Fruit fly (Drosophila melanogaster) whole organism, adult: ENCODE measurements around the gene rho-4.

Source experiments
- CG11617 ChIP-seq: fragments of 200-800 bp; sonication (Bioruptor generic); optimal IDR thresholded peaks from 2 replicates; lab custom pipeline; 2017; ENCODE audit warnings: mild to moderate bottlenecking, missing biosample characterization, missing genetic modification reagents, missing genetic modification characterization
- CG12768 ChIP-seq: fragments of 200-800 bp; sonication (Bioruptor generic); optimal IDR thresholded peaks from 2 replicates; lab custom pipeline; 2017; ENCODE audit warnings: missing biosample characterization, missing genetic modification characterization, mild to moderate bottlenecking, moderate library complexity, missing genetic modification reagents
- CG14711 ChIP-seq: fragments of 200-800 bp; sonication (Bioruptor generic); optimal IDR thresholded peaks from 2 replicates; lab custom pipeline; 2018; ENCODE audit warnings: missing biosample characterization, mild to moderate bottlenecking, missing genetic modification characterization, moderate library complexity
- CG1620 ChIP-seq: fragments of 200-800 bp; sonication (Bioruptor generic); optimal IDR thresholded peaks from 2 replicates; lab custom pipeline; 2016; ENCODE audit warnings: missing biosample characterization, missing genetic modification characterization
- CG33017 ChIP-seq: fragments of 200-800 bp; sonication (Bioruptor generic); optimal IDR thresholded peaks from 2 replicates; lab custom pipeline; 2018; ENCODE audit warnings: missing biosample characterization, mild to moderate bottlenecking, missing genetic modification characterization, moderate library complexity
- CG5204 ChIP-seq: fragments of 200-800 bp; sonication (Bioruptor generic); optimal IDR thresholded peaks from 2 replicates; lab custom pipeline; 2016; ENCODE audit warnings: missing biosample characterization, missing genetic modification characterization
- CG7045 ChIP-seq: fragments of 200-800 bp; sonication (Bioruptor generic); optimal IDR thresholded peaks from 2 replicates; lab custom pipeline; 2017; ENCODE audit warnings: missing biosample characterization, mild to moderate bottlenecking, missing genetic modification characterization
- CG7101 ChIP-seq: fragments of 200-800 bp; sonication (Bioruptor generic); optimal IDR thresholded peaks from 2 replicates; lab custom pipeline; 2018; ENCODE audit warnings: missing biosample characterization, mild to moderate bottlenecking, missing genetic modification characterization, moderate library complexity
- Clk ChIP-seq: fragments of 200-800 bp; sonication (Bioruptor generic); optimal IDR thresholded peaks from 2 replicates; lab custom pipeline; 2017; ENCODE audit warnings: missing biosample characterization, missing genetic modification characterization
- Crg-1 ChIP-seq: fragments of 200-800 bp; sonication (Bioruptor generic); optimal IDR thresholded peaks from 2 replicates; lab custom pipeline; 2016; ENCODE audit warnings: missing biosample characterization, missing genetic modification characterization
- Hr96 ChIP-seq: fragments of 200-800 bp; sonication (Bioruptor generic); optimal IDR thresholded peaks from 2 replicates; lab custom pipeline; 2016; ENCODE audit warnings: missing biosample characterization, missing genetic modification characterization
- Mnt ChIP-seq: fragments of 200-800 bp; sonication (Bioruptor generic); optimal IDR thresholded peaks from 2 replicates; lab custom pipeline; 2016; ENCODE audit warnings: missing biosample characterization, mild to moderate bottlenecking, missing genetic modification characterization
- bab1 ChIP-seq: fragments of 200-800 bp; sonication (Bioruptor generic); optimal IDR thresholded peaks from 3 replicates; lab custom pipeline; 2019; ENCODE audit warnings: missing biosample characterization, mild to moderate bottlenecking, missing genetic modification characterization, moderate library complexity
- cic ChIP-seq: fragments of 200-800 bp; sonication (Bioruptor generic); optimal IDR thresholded peaks from 2 replicates; lab custom pipeline; 2017; ENCODE audit warnings: missing biosample characterization, mild to moderate bottlenecking, missing genetic modification characterization, moderate library complexity
- cnc ChIP-seq, 2 experiments: fragments of >200 bp; optimal IDR thresholded peaks; 2 replicates each; lab custom pipeline; 2017
- kay ChIP-seq: fragments of 200-800 bp; sonication (Bioruptor generic); peaks from one replicate; lab custom pipeline; 2016; ENCODE audit warnings: missing biosample characterization, missing genetic modification characterization, borderline replicate concordance
- ovo ChIP-seq: fragments of 200-800 bp; sonication (Bioruptor generic); optimal IDR thresholded peaks from 2 replicates; lab custom pipeline; 2016; ENCODE audit warnings: missing biosample characterization, missing genetic modification characterization
- pad ChIP-seq: fragments of 200-800 bp; sonication (Bioruptor generic); optimal IDR thresholded peaks from 3 replicates; lab custom pipeline; 2017; ENCODE audit warnings: missing biosample characterization, missing genetic modification characterization, mild to moderate bottlenecking, moderate library complexity, missing genetic modification reagents
- tj ChIP-seq: fragments of 200-800 bp; sonication (Bioruptor generic); optimal IDR thresholded peaks from 3 replicates; lab custom pipeline; 2017; ENCODE audit warnings: missing biosample characterization, mild to moderate bottlenecking, missing genetic modification characterization, moderate library complexity
- toe ChIP-seq: fragments of 200-800 bp; sonication (Bioruptor generic); optimal IDR thresholded peaks from 2 replicates; lab custom pipeline; 2016; ENCODE audit warnings: missing biosample characterization, missing genetic modification characterization

The rho-4 gene

DNA sequence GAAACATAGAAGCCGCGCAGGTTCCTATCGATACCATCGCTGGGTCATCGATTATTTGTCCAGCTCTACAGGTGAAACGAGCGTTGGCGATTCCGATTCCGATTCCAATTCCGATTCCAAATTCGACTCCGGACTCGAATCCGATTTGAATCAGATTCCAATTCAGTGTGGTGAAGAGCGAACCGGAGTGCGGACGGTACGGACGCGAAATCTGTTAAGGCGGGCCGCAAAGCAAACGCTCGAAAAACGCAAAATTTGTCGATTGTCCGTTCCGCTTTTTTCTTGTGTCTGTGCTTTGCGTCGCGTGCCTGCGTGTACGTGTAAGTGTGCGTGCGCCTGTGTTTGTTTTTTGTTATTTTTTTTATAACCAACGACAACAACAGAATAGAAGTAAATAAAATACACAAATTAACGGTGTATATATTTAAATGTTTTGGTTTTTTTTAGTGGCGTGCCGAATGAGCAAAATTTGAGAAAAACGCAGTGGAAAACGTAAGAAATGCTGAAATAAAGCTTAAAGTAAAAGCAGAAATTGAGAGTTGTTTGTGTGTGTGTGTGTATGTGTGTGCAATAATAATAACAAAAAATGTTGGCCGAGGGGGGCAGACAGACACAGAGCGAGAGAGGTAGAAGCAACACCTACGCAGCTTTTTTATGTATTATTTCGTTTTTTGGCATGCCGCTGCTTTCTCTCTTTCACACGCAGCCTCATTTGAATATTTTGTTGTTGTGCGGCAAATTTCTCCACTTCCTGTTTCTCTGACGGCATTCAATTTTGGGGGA, 22.4 kb downstream of the rho-4 start, which contains the start of gene Ptp10D:
Ptp10D (plus strand) TSS at position 150 of the 783 bp plus-strand sequence.
- TF ChIP-seq CG1620 (GFP tag; lab: Kevin White, UChicago) (no peak), cnc (optimal IDR thresholded peaks at IDR 0.05; lab: Kevin White, UChicago) (no peak), CG7101 (tag; lab: Kevin White, UChicago) (peak; percentile 41), toe (GFP tag; lab: Kevin White, UChicago) (no peak), Mnt (GFP tag; lab: Kevin White, UChicago) (peak; percentile 71), ovo (GFP tag; lab: Kevin White, UChicago) (peak; percentile 40), pad (GFP tag; lab: Kevin White, UChicago) (no peak), cic (peak; percentile 29), CG5204 (GFP tag; lab: Kevin White, UChicago) (no peak), CG12768 (GFP tag; lab: Kevin White, UChicago) (peak; percentile 53), tj (GFP tag; lab: Kevin White, UChicago) (peak; percentile 78), Hr96 (GFP tag; lab: Kevin White, UChicago) (no peak), CG33017 (tag; lab: Kevin White, UChicago) (no peak), Crg-1 (GFP tag; lab: Kevin White, UChicago) (peak; percentile 21), CG7045 (no peak), kay (GFP tag; lab: Kevin White, UChicago) (no peak), CG11617 (GFP tag; lab: Kevin White, UChicago) (peak; percentile 10), Clk (GFP tag; lab: Kevin White, UChicago) (no peak), CG14711 (tag; lab: Kevin White, UChicago) (no peak), bab1 (GFP tag; lab: Kevin White, UChicago) (peak; percentile 61)

DNA sequence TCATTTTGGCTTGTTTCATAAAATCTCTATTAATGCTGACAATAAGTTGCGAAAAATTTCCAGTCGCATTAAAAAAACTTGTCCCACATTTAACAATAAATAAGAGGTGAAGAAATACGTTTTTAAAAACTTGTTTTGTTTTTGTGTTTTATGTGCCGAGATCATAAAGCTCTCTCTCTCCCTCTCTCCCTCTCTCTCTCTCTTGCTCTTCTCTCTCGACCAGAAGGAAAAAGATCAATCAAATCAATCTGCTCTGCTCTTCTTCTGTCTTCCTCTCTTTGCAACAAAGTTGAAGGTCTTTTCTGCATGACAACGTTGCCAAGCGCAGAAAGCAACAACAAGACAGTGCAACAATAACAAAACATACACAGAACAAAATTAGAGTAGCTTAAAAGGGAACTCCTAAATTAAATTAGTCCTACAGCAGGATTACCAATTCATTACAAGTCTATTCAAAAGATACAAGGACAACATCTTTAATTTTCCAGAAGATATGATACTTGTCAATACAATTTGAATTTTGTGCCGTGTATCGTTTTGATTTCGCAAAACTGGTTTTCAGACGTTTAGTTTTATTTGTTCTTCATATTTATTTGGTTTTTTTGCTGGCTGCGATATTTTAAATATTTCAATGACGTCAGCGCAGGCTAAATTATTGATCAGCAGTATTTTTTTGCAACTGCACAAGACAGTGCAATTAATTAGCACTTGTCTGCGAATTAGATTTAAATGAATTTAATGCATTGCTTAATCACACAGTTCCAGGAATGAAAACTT, 23.2 kb downstream of the rho-4 start:
- no peak for TF ChIP-seq ovo (GFP tag; lab: Kevin White, UChicago)
- TF ChIP-seq Clk (GFP tag; lab: Kevin White, UChicago) = no peak
- peak; percentile 31 for TF ChIP-seq CG7045
- peak; percentile 37 for TF ChIP-seq CG5204 (GFP tag; lab: Kevin White, UChicago)
- TF ChIP-seq cnc (optimal IDR thresholded peaks at IDR 0.05; lab: Kevin White, UChicago) = no peak
- peak; percentile 87 for TF ChIP-seq CG14711 (tag; lab: Kevin White, UChicago)
- peak; percentile 97 for TF ChIP-seq tj (GFP tag; lab: Kevin White, UChicago)
- peak; percentile 52 for TF ChIP-seq CG33017 (tag; lab: Kevin White, UChicago)
- TF ChIP-seq CG7101 (tag; lab: Kevin White, UChicago) = peak; percentile 79
- no peak for TF ChIP-seq Hr96 (GFP tag; lab: Kevin White, UChicago)
- peak; percentile 94 for TF ChIP-seq bab1 (GFP tag; lab: Kevin White, UChicago)
- peak; percentile 44 for TF ChIP-seq CG11617 (GFP tag; lab: Kevin White, UChicago)
- no peak for TF ChIP-seq CG12768 (GFP tag; lab: Kevin White, UChicago)
- no peak for TF ChIP-seq toe (GFP tag; lab: Kevin White, UChicago)
- TF ChIP-seq pad (GFP tag; lab: Kevin White, UChicago) = peak; percentile 78
- peak; percentile 66 for TF ChIP-seq kay (GFP tag; lab: Kevin White, UChicago)
- peak; percentile 75 for TF ChIP-seq CG1620 (GFP tag; lab: Kevin White, UChicago)
- TF ChIP-seq Mnt (GFP tag; lab: Kevin White, UChicago) = peak; percentile 50
- peak; percentile 67 for TF ChIP-seq Crg-1 (GFP tag; lab: Kevin White, UChicago)
- no peak for TF ChIP-seq cic

DNA sequence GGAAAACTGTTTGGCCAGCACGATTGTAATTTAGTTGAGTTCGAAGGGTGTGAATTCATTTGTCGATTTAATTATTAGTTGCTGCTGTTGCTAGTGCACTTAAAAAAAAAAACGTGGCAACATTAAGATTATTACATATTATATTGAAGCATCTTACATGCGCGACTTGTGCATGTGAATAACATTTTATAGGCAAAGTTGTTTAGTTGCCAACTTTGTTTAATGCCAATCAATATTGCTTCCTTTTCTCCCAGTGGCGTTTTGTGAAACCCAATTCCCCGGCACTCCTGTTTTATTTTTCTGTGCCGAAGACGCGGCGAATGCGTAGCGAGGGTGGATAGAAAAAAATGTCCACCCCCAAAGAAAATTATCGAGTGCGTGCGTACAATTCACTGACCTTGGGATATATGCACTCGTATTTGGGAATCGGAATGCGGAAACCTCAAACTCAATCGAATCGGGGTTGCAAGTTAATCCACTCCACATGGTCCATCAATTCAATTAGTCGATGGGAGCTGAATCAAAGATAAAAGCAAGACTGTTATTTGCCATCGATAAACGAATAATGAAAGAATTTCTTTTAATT, 29.4 kb downstream of the rho-4 start:
- no peak for TF ChIP-seq Mnt (GFP tag; lab: Kevin White, UChicago)
- TF ChIP-seq kay (GFP tag; lab: Kevin White, UChicago) = peak; percentile 12
- no peak for TF ChIP-seq cnc (optimal IDR thresholded peaks at IDR 0.05; lab: Kevin White, UChicago)

DNA sequence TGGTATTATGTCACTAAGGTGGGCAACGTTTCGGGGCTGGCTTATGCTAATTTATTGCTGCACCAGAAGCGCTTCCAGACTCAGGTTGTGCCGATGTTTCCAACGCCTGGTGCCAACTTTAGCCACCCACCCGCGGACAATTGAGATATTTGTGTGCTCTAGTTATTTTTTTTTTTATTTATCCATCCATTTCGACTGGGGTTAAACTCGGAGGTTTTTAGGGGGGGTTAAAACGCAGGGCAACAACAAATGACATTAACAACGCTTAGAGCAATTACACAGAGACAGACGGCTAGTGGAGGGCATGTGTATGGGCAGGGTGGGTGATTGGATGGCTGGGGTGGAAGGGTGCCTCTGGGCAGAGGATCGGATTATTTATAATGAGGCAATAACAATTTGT, 32.1 kb downstream of the rho-4 start:
- no peak for TF ChIP-seq toe (GFP tag; lab: Kevin White, UChicago)
- TF ChIP-seq CG7101 (tag; lab: Kevin White, UChicago) = no peak
- TF ChIP-seq tj (GFP tag; lab: Kevin White, UChicago) = no peak
- TF ChIP-seq Crg-1 (GFP tag; lab: Kevin White, UChicago) = no peak
- no peak for TF ChIP-seq CG11617 (GFP tag; lab: Kevin White, UChicago)
- TF ChIP-seq CG14711 (tag; lab: Kevin White, UChicago) = no peak
- no peak for TF ChIP-seq CG1620 (GFP tag; lab: Kevin White, UChicago)
- TF ChIP-seq kay (GFP tag; lab: Kevin White, UChicago) = no peak
- TF ChIP-seq Clk (GFP tag; lab: Kevin White, UChicago) = no peak
- no peak for TF ChIP-seq CG12768 (GFP tag; lab: Kevin White, UChicago)
- no peak for TF ChIP-seq Hr96 (GFP tag; lab: Kevin White, UChicago)
- TF ChIP-seq cic = no peak
- TF ChIP-seq CG5204 (GFP tag; lab: Kevin White, UChicago) = no peak
- TF ChIP-seq Mnt (GFP tag; lab: Kevin White, UChicago) = no peak
- TF ChIP-seq CG33017 (tag; lab: Kevin White, UChicago) = no peak
- TF ChIP-seq bab1 (GFP tag; lab: Kevin White, UChicago) = no peak
- TF ChIP-seq cnc (optimal IDR thresholded peaks at IDR 0.05; lab: Kevin White, UChicago) = no peak
- TF ChIP-seq pad (GFP tag; lab: Kevin White, UChicago) = no peak
